Fruit fly (Drosophila melanogaster): ENCODE results near the gene CG9518.

DNA sequence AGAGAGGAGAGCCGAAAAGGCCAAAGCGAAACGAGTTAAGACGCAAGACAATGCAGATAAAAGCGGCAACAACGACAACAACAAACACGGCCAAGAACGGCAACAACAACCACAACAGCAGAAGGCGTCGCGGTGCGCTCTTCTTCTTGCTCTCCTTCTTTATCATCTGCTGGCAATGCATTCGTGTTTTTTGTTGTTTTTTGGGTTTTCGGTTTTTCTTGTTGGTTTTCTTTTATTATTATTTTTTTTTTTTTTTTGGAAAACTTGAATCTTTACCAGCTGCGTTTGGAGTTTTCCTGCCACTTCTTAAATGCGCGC is 45.6 kb downstream of the CG9518 start:
- no peak for TF ChIP-seq pdm3 (GFP tag; optimal IDR thresholded peaks at IDR 0.05)
- no peak for TF ChIP-seq esn (GFP tag; optimal IDR thresholded peaks at IDR 0.05)
- TF ChIP-seq lz (GFP tag; optimal IDR thresholded peaks at IDR 0.05), result no peak
- TF ChIP-seq CG6854 (GFP tag; optimal IDR thresholded peaks at IDR 0.05), result no peak
- no peak for TF ChIP-seq Gug (GFP tag; IDR thresholded peaks at IDR 0.05)
